Worm (Caenorhabditis elegans) whole organism, L4/young adult: ENCODE measurements around the gene srg-4.

Experiments used
- W03F9.2 ChIP-seq: fragments of 150-350 bp; optimal IDR thresholded peaks from 2 replicates; lab custom pipeline; 2014; ENCODE audit warnings: missing biosample characterization, missing genetic modification characterization
- dao-5 ChIP-seq: sonication (generic microtip); optimal IDR thresholded peaks from 2 replicates; lab custom pipeline; 2016; ENCODE audit warnings: missing genotype, missing genetic modification characterization, moderate library complexity, missing compliant biosample characterization
- him-1 ChIP-seq: sonication (generic microtip); optimal IDR thresholded peaks from 2 replicates; lab custom pipeline; 2016; ENCODE audit warnings: missing genotype, missing genetic modification reagents, missing genetic modification characterization, missing compliant biosample characterization

DNA sequence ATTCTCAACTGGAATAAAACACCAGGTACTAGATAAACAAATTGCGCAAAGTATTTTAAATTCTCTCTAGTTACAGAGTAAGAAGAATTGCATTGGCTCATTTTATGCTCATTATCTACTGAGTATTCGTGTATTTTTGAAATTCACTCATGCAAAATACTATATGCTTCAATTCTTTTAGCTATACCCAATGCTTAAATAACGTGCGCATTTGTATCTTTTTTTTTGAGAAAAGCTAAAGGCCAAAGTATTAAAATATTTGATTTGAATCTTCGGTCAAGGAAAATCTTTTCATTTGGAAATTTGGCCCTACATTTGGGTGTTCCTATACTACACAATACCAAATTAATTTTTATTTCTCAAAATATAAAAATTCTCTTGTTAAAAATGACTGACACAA is at the start of gene srg-4:
- TF ChIP-seq W03F9.2 (tag; lab: Kevin White, UChicago) (no peak), dao-5 (tag; lab: Kevin White, UChicago) (no peak), him-1 (no peak)
